Worm (Caenorhabditis elegans) whole organism, midembryonic: ENCODE results near the gene acr-8.

Experiments used
- flt-1 ChIP-seq: fragments of 200-800 bp; sonication (Bioruptor generic); IDR thresholded peaks from 2 replicates; pipeline ENCODE4 v1.3.6; 2022; ENCODE audit warnings: missing genetic modification characterization, missing compliant biosample characterization
- ref-1 ChIP-seq: fragments of 200-800 bp; sonication (Bioruptor generic); conservative IDR thresholded peaks from 2 replicates; pipeline ENCODE4 v1.3.6; 2022; ENCODE audit warnings: missing genetic modification reagents, missing genetic modification characterization, missing compliant biosample characterization
- tab-1 ChIP-seq: fragments of 200-800 bp; sonication (Bioruptor generic); IDR thresholded peaks from 2 replicates; pipeline ENCODE4 v1.3.6; 2022; ENCODE audit warnings: missing genetic modification characterization, missing compliant biosample characterization

DNA sequence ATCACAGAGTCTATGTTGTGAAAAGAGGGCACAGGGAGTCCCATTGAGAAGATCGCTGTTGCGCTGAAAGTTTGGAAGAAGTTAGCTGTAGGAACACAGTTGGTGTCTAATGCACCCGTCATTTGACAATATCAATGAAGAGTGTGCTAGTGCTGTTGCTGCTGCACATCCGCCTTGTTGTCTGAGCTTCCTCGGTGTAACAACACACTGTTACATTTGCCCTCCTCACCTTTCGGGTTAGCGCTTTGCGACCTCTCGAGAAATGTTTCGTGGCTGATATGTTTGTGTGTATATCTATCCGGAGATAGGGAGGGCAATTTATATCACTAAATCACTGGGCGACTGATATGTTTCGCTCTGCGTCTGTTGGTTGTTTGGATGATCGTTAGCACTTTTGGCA lies 18.3 kb upstream of the acr-8 start:
- no peak for TF ChIP-seq tab-1 (GFP tag; lab: Robert Waterston, UW)
- TF ChIP-seq flt-1 (GFP tag; lab: Robert Waterston, UW), result no peak
- TF ChIP-seq ref-1 (GFP tag; lab: Robert Waterston, UW), result no peak
